Fruit fly (Drosophila melanogaster): ENCODE measurements around the gene Or67a.

- TF ChIP-seq tai (GFP tag; optimal IDR thresholded peaks at IDR 0.05) (no peak), woc (GFP tag; optimal IDR thresholded peaks at IDR 0.05) (no peak), br (GFP tag; optimal IDR thresholded peaks at IDR 0.05) (no peak)
Measured at dm6 chr3L:9492115-9492514, 36.8 kb upstream of the Or67a start, which contains the start of gene CG32037.
